Worm (Caenorhabditis elegans) whole organism, late embryonic: ENCODE data around the gene sop-2.

ENCODE experiments used
- C38D4.7 ChIP-seq: fragments of 200-800 bp; sonication (Bioruptor generic); optimal IDR thresholded peaks from 2 replicates; lab custom pipeline; 2018; ENCODE audit warnings: mild to moderate bottlenecking, missing genetic modification characterization, moderate library complexity, missing compliant biosample characterization
- F13H6.1 ChIP-seq: sonication (generic microtip); optimal IDR thresholded peaks from 2 replicates; lab custom pipeline; 2016; ENCODE audit warnings: missing genetic modification characterization, missing compliant biosample characterization
- K09A11.1 ChIP-seq: sonication (generic microtip); optimal IDR thresholded peaks from 2 replicates; lab custom pipeline; 2017; ENCODE audit warnings: antibody characterized with exemption, mild to moderate bottlenecking, missing genetic modification characterization, missing compliant biosample characterization; ENCODE audit not compliant: insufficient read depth
- T23F11.4 ChIP-seq: fragments of 200-800 bp; sonication (Bioruptor generic); optimal IDR thresholded peaks from 2 replicates; lab custom pipeline; 2018; ENCODE audit warnings: mild to moderate bottlenecking, missing genetic modification characterization, missing compliant biosample characterization
- ahr-1 ChIP-seq: sonication (generic microtip); optimal IDR thresholded peaks from 2 replicates; lab custom pipeline; 2016; ENCODE audit warnings: missing genetic modification characterization, missing compliant biosample characterization
- ceh-14 ChIP-seq: sonication (generic microtip); optimal IDR thresholded peaks from 2 replicates; lab custom pipeline; 2016; ENCODE audit warnings: missing genotype, missing genetic modification characterization, missing compliant biosample characterization
- ceh-22 ChIP-seq: sonication (generic microtip); optimal IDR thresholded peaks from 2 replicates; lab custom pipeline; 2017; ENCODE audit warnings: missing biosample characterization, missing genetic modification characterization
- ceh-30 ChIP-seq: fragments of 150-350 bp; optimal IDR thresholded peaks from 2 replicates; lab custom pipeline; 2014; ENCODE audit warnings: missing biosample characterization, missing genetic modification characterization
- ceh-34 ChIP-seq: sonication (generic microtip); optimal IDR thresholded peaks from 2 replicates; lab custom pipeline; 2016; ENCODE audit warnings: mild to moderate bottlenecking, missing genetic modification characterization, missing compliant biosample characterization
- ceh-45 ChIP-seq: fragments of 200-800 bp; sonication (Bioruptor generic); IDR thresholded peaks from 2 replicates; pipeline ENCODE4 v1.3.6; 2022; ENCODE audit warnings: missing genetic modification reagents, missing genetic modification characterization, missing compliant biosample characterization
- ceh-48 ChIP-seq: sonication (generic microtip); optimal IDR thresholded peaks from 2 replicates; lab custom pipeline; 2016; ENCODE audit warnings: missing genetic modification characterization, inconsistent platforms, missing compliant biosample characterization
- ceh-6 ChIP-seq: fragments of 200-800 bp; sonication (Bioruptor generic); optimal IDR thresholded peaks from 2 replicates; lab custom pipeline; 2018; ENCODE audit warnings: mild to moderate bottlenecking, missing genetic modification characterization, missing compliant biosample characterization
- dmd-4 ChIP-seq: sonication (generic microtip); optimal IDR thresholded peaks from 2 replicates; lab custom pipeline; 2016; ENCODE audit warnings: borderline replicate concordance, missing genetic modification characterization, missing compliant biosample characterization
- ets-4 ChIP-seq: sonication (generic microtip); optimal IDR thresholded peaks from 2 replicates; lab custom pipeline; 2016; ENCODE audit warnings: missing genetic modification characterization, missing compliant biosample characterization
- eyg-1 ChIP-seq: sonication (generic microtip); optimal IDR thresholded peaks from 2 replicates; lab custom pipeline; 2016; ENCODE audit warnings: missing genotype, missing genetic modification characterization, missing compliant biosample characterization
- fkh-10 ChIP-seq: fragments of 150-350 bp; optimal IDR thresholded peaks from 2 replicates; lab custom pipeline; 2014; ENCODE audit warnings: missing biosample characterization, missing genetic modification reagents, missing genetic modification characterization
- fkh-6 ChIP-seq: sonication (generic microtip); optimal IDR thresholded peaks from 2 replicates; lab custom pipeline; 2016; ENCODE audit warnings: missing genetic modification characterization, missing compliant biosample characterization
- lim-6 ChIP-seq: sonication (generic microtip); optimal IDR thresholded peaks from 2 replicates; lab custom pipeline; 2016; ENCODE audit warnings: missing genetic modification characterization, missing compliant biosample characterization
- mec-3 ChIP-seq: sonication (generic microtip); optimal IDR thresholded peaks from 2 replicates; lab custom pipeline; 2016; ENCODE audit warnings: borderline replicate concordance, missing genetic modification characterization, missing compliant biosample characterization
- nhr-11 ChIP-seq: fragments of 150-350 bp; optimal IDR thresholded peaks from 2 replicates; lab custom pipeline; 2014; ENCODE audit warnings: missing biosample characterization, missing genetic modification characterization
- nhr-232 ChIP-seq: sonication (generic microtip); optimal IDR thresholded peaks from 2 replicates; lab custom pipeline; 2016; ENCODE audit warnings: missing genetic modification characterization, missing compliant biosample characterization
- odd-2 ChIP-seq: sonication (generic microtip); optimal IDR thresholded peaks from 2 replicates; lab custom pipeline; 2017; ENCODE audit warnings: antibody characterized with exemption, mild to moderate bottlenecking, missing genetic modification characterization, missing compliant biosample characterization
- pat-9 ChIP-seq: fragments of 200-800 bp; sonication (Bioruptor generic); optimal IDR thresholded peaks from 2 replicates; lab custom pipeline; 2018; ENCODE audit warnings: mild to moderate bottlenecking, missing genetic modification characterization, moderate library complexity, missing compliant biosample characterization
- pax-1 ChIP-seq: fragments of 150-350 bp; optimal IDR thresholded peaks from 2 replicates; lab custom pipeline; 2014; ENCODE audit warnings: missing biosample characterization, missing genetic modification characterization
- pha-2 ChIP-seq: sonication (generic microtip); optimal IDR thresholded peaks from 2 replicates; lab custom pipeline; 2017; ENCODE audit warnings: mild to moderate bottlenecking, missing genetic modification characterization, missing compliant biosample characterization
- pros-1 ChIP-seq: fragments of 150-350 bp; optimal IDR thresholded peaks from 2 replicates; lab custom pipeline; 2014; ENCODE audit warnings: missing biosample characterization, missing genetic modification reagents, missing genetic modification characterization
- ref-2 ChIP-seq: sonication (generic microtip); optimal IDR thresholded peaks from 2 replicates; lab custom pipeline; 2016; ENCODE audit warnings: missing genetic modification characterization, missing compliant biosample characterization
- sox-4 ChIP-seq: sonication (generic microtip); optimal IDR thresholded peaks from 2 replicates; lab custom pipeline; 2017; ENCODE audit warnings: mild to moderate bottlenecking, missing genetic modification characterization, inconsistent platforms, missing compliant biosample characterization
- tbx-7 ChIP-seq: sonication (generic microtip); optimal IDR thresholded peaks from 2 replicates; lab custom pipeline; 2016; ENCODE audit warnings: missing genotype, missing genetic modification characterization, missing compliant biosample characterization
- ttx-3 ChIP-seq: sonication (generic microtip); optimal IDR thresholded peaks from 2 replicates; lab custom pipeline; 2016; ENCODE audit warnings: missing genetic modification reagents, missing genetic modification characterization, missing compliant biosample characterization
- unc-42 ChIP-seq: sonication (generic microtip); optimal IDR thresholded peaks from 2 replicates; lab custom pipeline; 2016; ENCODE audit warnings: missing genotype, missing genetic modification characterization, missing compliant biosample characterization
- unc-86 ChIP-seq: sonication (generic microtip); optimal IDR thresholded peaks from 2 replicates; lab custom pipeline; 2016; ENCODE audit warnings: missing genetic modification characterization, missing compliant biosample characterization
- ztf-16 ChIP-seq: sonication (generic microtip); optimal IDR thresholded peaks from 2 replicates; lab custom pipeline; 2017; ENCODE audit warnings: missing genetic modification characterization, missing compliant biosample characterization

Gene sop-2

ce11 chrII:12386781-12387180 lies 47.0 kb downstream of the sop-2 start, which contains the start of gene sre-42:
Gene sre-42 (minus strand): TSS chrII:12386881.
- TF ChIP-seq mec-3 (tag; lab: Kevin White, UChicago) (no peak), pat-9 (tag; lab: Kevin White, UChicago) (no peak), ceh-22 (tag; lab: Kevin White, UChicago) (no peak), pax-1 (tag; lab: Kevin White, UChicago) (no peak), nhr-232 (tag; lab: Kevin White, UChicago) (no peak), odd-2 (tag; lab: Kevin White, UChicago) (no peak), sox-4 (tag; lab: Kevin White, UChicago) (no peak), lim-6 (tag; lab: Kevin White, UChicago) (no peak), pha-2 (tag; lab: Kevin White, UChicago) (no peak), ceh-34 (no peak), ttx-3 (tag; lab: Kevin White, UChicago) (no peak), K09A11.1 (tag; lab: Kevin White, UChicago) (no peak), unc-86 (tag; lab: Kevin White, UChicago) (no peak)

ce11 chrII:12387487-12387886 lies 47.7 kb downstream of the sop-2 start:
- TF ChIP-seq pat-9 (tag; lab: Kevin White, UChicago) (no peak), ztf-16 (no peak), nhr-11 (tag; lab: Kevin White, UChicago) (no peak), ceh-45 (GFP tag; lab: Robert Waterston, UW) (no peak), ceh-34 (no peak), F13H6.1 (no peak), fkh-6 (tag; lab: Kevin White, UChicago) (no peak), ahr-1 (tag; lab: Kevin White, UChicago) (no peak), T23F11.4 (GFP tag; lab: Kevin White, UChicago) (no peak), ceh-14 (tag; lab: Kevin White, UChicago) (no peak)

- TF ChIP-seq fkh-6 (tag; lab: Kevin White, UChicago) (no peak), ztf-16 (no peak), ceh-34 (no peak), C38D4.7 (GFP tag; lab: Kevin White, UChicago) (no peak), tbx-7 (tag; lab: Kevin White, UChicago) (no peak), ceh-30 (no peak), T23F11.4 (GFP tag; lab: Kevin White, UChicago) (no peak), pros-1 (tag; lab: Kevin White, UChicago) (no peak), ahr-1 (tag; lab: Kevin White, UChicago) (no peak), fkh-10 (GFP tag; lab: Kevin White, UChicago) (no peak), dmd-4 (tag; lab: Kevin White, UChicago) (no peak), F13H6.1 (no peak), ceh-48 (tag; lab: Kevin White, UChicago) (no peak), unc-42 (tag; lab: Kevin White, UChicago) (no peak), ets-4 (tag; lab: Kevin White, UChicago) (no peak), K09A11.1 (tag; lab: Kevin White, UChicago) (no peak), ref-2 (tag; lab: Kevin White, UChicago) (no peak), sox-4 (tag; lab: Kevin White, UChicago) (no peak), mec-3 (tag; lab: Kevin White, UChicago) (no peak)
Observed at ce11 chrII:12387980-12388379, 48.2 kb downstream of the sop-2 start, which contains the start of gene sre-41. Gene sre-41 (plus strand): TSS chrII:12388280.

ce11 chrII:12389783-12390182 lies 50.0 kb downstream of the sop-2 start, which contains the start of gene Y57A10B.6:
Gene Y57A10B.6 (plus strand): TSS chrII:12390083.
- no peak for TF ChIP-seq eyg-1 (tag; lab: Kevin White, UChicago)
- no peak for TF ChIP-seq dmd-4 (tag; lab: Kevin White, UChicago)
- no peak for TF ChIP-seq tbx-7 (tag; lab: Kevin White, UChicago)
- no peak for TF ChIP-seq ceh-48 (tag; lab: Kevin White, UChicago)
- no peak for TF ChIP-seq ceh-6 (GFP tag; lab: Kevin White, UChicago)
- TF ChIP-seq, all 69 proteins: peak for 0
